Worm (Caenorhabditis elegans): ENCODE measurements around the gene T10H9.1.

DNA sequence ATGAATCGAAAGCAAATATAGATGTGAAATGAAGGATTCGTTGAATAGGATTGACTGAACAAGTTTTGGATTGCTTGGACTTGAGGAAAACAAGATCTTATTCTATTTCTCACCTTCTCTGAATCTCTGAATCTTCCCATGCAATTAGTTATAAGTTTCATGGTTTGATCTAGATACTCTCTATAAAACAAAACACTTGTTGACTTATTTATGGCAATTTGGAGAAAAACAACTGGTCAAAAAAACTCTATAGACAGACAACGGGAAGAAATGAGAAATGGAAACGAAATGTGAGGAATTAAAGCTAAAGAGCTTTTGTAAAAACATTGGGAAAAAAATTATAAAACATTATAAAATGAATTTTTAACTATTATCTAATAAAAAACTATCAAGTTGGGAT, 45.3 kb downstream of the T10H9.1 start, which contains the start of gene W02F12.8:
- TF ChIP-seq hif-1 (tag; optimal IDR thresholded peaks at IDR 0.05) = no peak
- TF ChIP-seq ces-1 (GFP tag; optimal IDR thresholded peaks at IDR 0.05) = no peak
- no peak for TF ChIP-seq aly-2 (tag; optimal IDR thresholded peaks at IDR 0.05)
- no peak for TF ChIP-seq lir-3 (tag; optimal IDR thresholded peaks at IDR 0.05)

Data from whole organism, L4 larva.